Worm (Caenorhabditis elegans) whole organism, mixed stage, embryonic: ENCODE measurements around the gene snf-9.
"Not testable (repeated sequence)": the region's sequence is repeated elsewhere in the genome, so short reads cannot be mapped to it uniquely, and the experiment has no call there.

Source experiments
- M03D4.4 ChIP-seq: sonication (generic microtip); optimal IDR thresholded peaks from 2 replicates; lab custom pipeline; 2017; ENCODE audit warnings: mild to moderate bottlenecking, missing genetic modification characterization, missing compliant biosample characterization
- blmp-1 ChIP-seq: fragments of 150-350 bp; optimal IDR thresholded peaks from 2 replicates; lab custom pipeline; 2014; ENCODE audit warnings: missing biosample characterization, missing genetic modification characterization
- ceh-83 ChIP-seq: fragments of 200-800 bp; sonication (Bioruptor generic); optimal IDR thresholded peaks from 2 replicates; lab custom pipeline; 2018; ENCODE audit warnings: mild to moderate bottlenecking, missing genetic modification characterization, missing compliant biosample characterization
- ces-1 ChIP-seq: fragments of 150-350 bp; optimal IDR thresholded peaks from 2 replicates; lab custom pipeline; 2014; ENCODE audit warnings: missing biosample characterization, missing genetic modification reagents, missing genetic modification characterization
- cnd-1 ChIP-seq: fragments of 200-800 bp; sonication (Bioruptor generic); optimal IDR thresholded peaks from 2 replicates; lab custom pipeline; 2018; ENCODE audit warnings: mild to moderate bottlenecking, missing genetic modification characterization, missing compliant biosample characterization
- drap-1 ChIP-seq: fragments of 200-800 bp; sonication (Bioruptor generic); optimal IDR thresholded peaks from 3 replicates; lab custom pipeline; 2018; ENCODE audit warnings: mild to moderate bottlenecking, missing genetic modification characterization, missing compliant biosample characterization
- elt-1 ChIP-seq: sonication (generic microtip); optimal IDR thresholded peaks from 2 replicates; lab custom pipeline; 2017; ENCODE audit warnings: missing genetic modification characterization, mild to moderate bottlenecking, missing compliant biosample characterization, antibody characterized with exemption, moderate library complexity, borderline replicate concordance; ENCODE audit not compliant: insufficient read depth
- flh-1 ChIP-seq: fragments of 200-800 bp; sonication (Bioruptor generic); optimal IDR thresholded peaks from 2 replicates; lab custom pipeline; 2018; ENCODE audit warnings: mild to moderate bottlenecking, missing genetic modification characterization, moderate library complexity, missing compliant biosample characterization
- ham-2 ChIP-seq: fragments of 200-800 bp; sonication (Bioruptor generic); optimal IDR thresholded peaks from 2 replicates; lab custom pipeline; 2018; ENCODE audit warnings: mild to moderate bottlenecking, missing genetic modification characterization, missing compliant biosample characterization
- hlh-1 ChIP-seq: fragments of 150-350 bp; optimal IDR thresholded peaks from 2 replicates; lab custom pipeline; 2014; ENCODE audit warnings: missing biosample characterization, missing genetic modification reagents, missing genetic modification characterization
- lin-13 ChIP-seq: fragments of 150-350 bp; optimal IDR thresholded peaks from 2 replicates; lab custom pipeline; 2014; ENCODE audit warnings: missing biosample characterization, missing genetic modification characterization
- lin-32 ChIP-seq: fragments of 200-800 bp; sonication (Bioruptor generic); optimal IDR thresholded peaks from 2 replicates; lab custom pipeline; 2018; ENCODE audit warnings: mild to moderate bottlenecking, missing genetic modification characterization, missing compliant biosample characterization
- lsy-2 ChIP-seq: fragments of 150-350 bp; optimal IDR thresholded peaks from 2 replicates; lab custom pipeline; 2014; ENCODE audit warnings: missing biosample characterization, missing genetic modification characterization
- mab-5 ChIP-seq: fragments of 150-350 bp; optimal IDR thresholded peaks from 2 replicates; lab custom pipeline; 2014; ENCODE audit warnings: missing biosample characterization, missing genetic modification characterization
- mep-1 ChIP-seq: fragments of 150-350 bp; optimal IDR thresholded peaks from 2 replicates; lab custom pipeline; 2017; ENCODE audit warnings: missing biosample characterization, missing genetic modification reagents, missing genetic modification characterization, inconsistent platforms
- mls-2 ChIP-seq: sonication (generic microtip); optimal IDR thresholded peaks from 2 replicates; lab custom pipeline; 2016; ENCODE audit warnings: mild to moderate bottlenecking, missing genetic modification characterization, moderate library complexity, missing compliant biosample characterization
- nhr-12 ChIP-seq: fragments of 150-350 bp; optimal IDR thresholded peaks from 2 replicates; lab custom pipeline; 2014; ENCODE audit warnings: missing biosample characterization, missing genetic modification characterization
- nhr-2 ChIP-seq: fragments of 150-350 bp; optimal IDR thresholded peaks from 2 replicates; lab custom pipeline; 2014; ENCODE audit warnings: missing biosample characterization, missing genetic modification characterization
- nhr-237 ChIP-seq: fragments of 150-350 bp; optimal IDR thresholded peaks from 2 replicates; lab custom pipeline; 2014; ENCODE audit warnings: missing biosample characterization, missing genetic modification characterization
- nhr-28 ChIP-seq: fragments of 150-350 bp; optimal IDR thresholded peaks from 2 replicates; lab custom pipeline; 2014; ENCODE audit warnings: missing biosample characterization, missing genetic modification characterization
- nhr-76 ChIP-seq: sonication (generic microtip); optimal IDR thresholded peaks from 2 replicates; lab custom pipeline; 2017; ENCODE audit warnings: missing biosample characterization, missing genetic modification characterization
- sem-2 ChIP-seq: fragments of 200-800 bp; sonication (Bioruptor generic); optimal IDR thresholded peaks from 2 replicates; lab custom pipeline; 2018; ENCODE audit warnings: mild to moderate bottlenecking, missing genetic modification characterization, missing compliant biosample characterization
- snpc-4 ChIP-seq: fragments of 150-350 bp; optimal IDR thresholded peaks from 2 replicates; lab custom pipeline; 2014; ENCODE audit warnings: missing biosample characterization, missing genetic modification characterization
- sptf-1 ChIP-seq: sonication (generic microtip); optimal IDR thresholded peaks from 2 replicates; lab custom pipeline; 2017; ENCODE audit warnings: mild to moderate bottlenecking, missing genetic modification characterization, moderate library complexity, missing compliant biosample characterization
- unc-62 ChIP-seq: fragments of 150-350 bp; optimal IDR thresholded peaks from 2 replicates; lab custom pipeline; 2014; ENCODE audit warnings: missing biosample characterization, missing genetic modification reagents, missing genetic modification characterization
- zip-8 ChIP-seq: fragments of 150-350 bp; optimal IDR thresholded peaks from 2 replicates; lab custom pipeline; 2014; ENCODE audit warnings: missing biosample characterization, missing genetic modification characterization
- ztf-11 ChIP-seq: fragments of 150-350 bp; optimal IDR thresholded peaks from 2 replicates; lab custom pipeline; 2014; ENCODE audit warnings: missing biosample characterization, missing genetic modification characterization

Gene snf-9

DNA sequence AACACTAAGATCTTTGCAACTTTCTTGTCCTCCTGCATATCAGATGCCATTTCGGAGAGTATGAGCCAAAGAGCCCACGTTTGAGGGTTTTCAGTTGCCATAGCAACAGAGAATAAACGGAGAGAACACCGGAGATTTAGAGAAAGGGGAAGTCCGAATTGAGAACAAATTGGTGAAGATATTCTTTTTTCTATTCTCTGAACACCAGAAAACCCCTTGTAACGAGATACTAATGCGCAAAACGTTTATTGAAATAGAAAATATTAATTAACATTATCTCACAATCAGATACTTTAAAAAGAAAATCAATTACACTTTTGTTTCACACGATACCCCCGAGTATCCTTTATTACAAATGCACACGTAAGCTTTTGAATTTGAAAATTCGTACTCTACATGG, 10.0 kb upstream of the snf-9 start, which contains the start of gene ifta-2:
Gene ifta-2, minus strand, starts transcription at position 101 of the 400 bp plus-strand sequence.
- no peak for TF ChIP-seq nhr-28 (tag; lab: Kevin White, UChicago)
- TF ChIP-seq sem-2 (GFP tag; lab: Kevin White, UChicago): no peak
- TF ChIP-seq nhr-76: no peak
- TF ChIP-seq mep-1 (tag; lab: Kevin White, UChicago): no peak
- no peak for TF ChIP-seq lsy-2 (tag; lab: Kevin White, UChicago)
- TF ChIP-seq lin-13 (tag; lab: Kevin White, UChicago): no peak
- TF ChIP-seq nhr-2 (tag; lab: Kevin White, UChicago): no peak
- no peak for TF ChIP-seq hlh-1 (tag; lab: Kevin White, UChicago)
- TF ChIP-seq ceh-83 (GFP tag; lab: Kevin White, UChicago): no peak
- no peak for TF ChIP-seq elt-1 (tag; lab: Kevin White, UChicago)
- no peak for TF ChIP-seq mab-5 (tag; lab: Kevin White, UChicago)

DNA sequence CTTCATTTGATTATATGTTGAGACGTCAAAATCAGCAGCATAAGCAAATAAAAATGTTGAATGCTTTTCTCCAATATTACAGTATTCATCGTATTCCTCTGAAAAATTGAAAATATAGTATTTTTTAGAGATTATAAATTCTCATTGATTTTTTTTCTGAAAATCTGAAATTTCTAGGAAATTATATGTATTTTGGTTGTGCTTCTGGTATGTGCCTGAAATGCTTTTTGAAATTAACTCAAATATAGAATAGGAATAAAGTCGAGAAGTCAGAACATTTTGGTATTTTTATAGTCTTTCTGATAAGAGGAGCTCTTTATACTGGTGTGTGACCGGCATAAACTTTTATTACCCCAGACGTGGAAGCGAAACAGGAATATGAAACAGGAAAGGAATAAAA, 4.7 kb upstream of the snf-9 start, which contains the start of gene T28F3.8:
Gene T28F3.8, minus strand, starts transcription at position 101 of the 400 bp plus-strand sequence.
- TF ChIP-seq zip-8; ceh-83 (GFP tag; lab: Kevin White, UChicago); lin-32: not testable (repeated sequence)

DNA sequence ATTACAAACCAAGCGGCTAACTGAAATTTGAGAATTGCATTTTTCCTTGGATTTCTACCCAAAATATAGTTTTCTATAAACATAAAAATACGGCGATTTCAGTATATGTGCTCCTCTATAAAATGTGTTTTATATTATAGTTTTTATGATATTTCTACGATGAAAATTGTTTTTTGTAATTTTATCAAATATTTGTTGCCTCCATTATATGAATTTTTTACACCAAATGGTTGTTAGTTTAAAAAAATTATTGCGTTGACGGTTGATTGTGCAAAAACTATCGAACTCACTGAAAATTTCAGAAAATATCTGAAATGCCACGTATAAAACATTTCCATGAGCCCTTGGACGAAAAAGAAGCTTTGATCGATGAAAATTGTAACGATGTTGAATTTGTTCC, 3.7 kb upstream of the snf-9 start, which contains the start of gene T28F3.9:
Gene T28F3.9, plus strand, starts transcription at position 301 of the 400 bp plus-strand sequence.
- TF ChIP-seq M03D4.4 (tag; lab: Kevin White, UChicago) (no peak), nhr-2 (tag; lab: Kevin White, UChicago) (no peak), ham-2 (GFP tag; lab: Kevin White, UChicago) (no peak), unc-62 (GFP tag; lab: Kevin White, UChicago) (no peak), mab-5 (tag; lab: Kevin White, UChicago) (no peak), blmp-1 (tag; lab: Kevin White, UChicago) (no peak), sem-2 (GFP tag; lab: Kevin White, UChicago) (no peak), sptf-1 (tag; lab: Kevin White, UChicago) (no peak), nhr-237 (tag; lab: Kevin White, UChicago) (no peak), hlh-1 (tag; lab: Kevin White, UChicago) (no peak), drap-1 (GFP tag; lab: Kevin White, UChicago) (no peak)

DNA sequence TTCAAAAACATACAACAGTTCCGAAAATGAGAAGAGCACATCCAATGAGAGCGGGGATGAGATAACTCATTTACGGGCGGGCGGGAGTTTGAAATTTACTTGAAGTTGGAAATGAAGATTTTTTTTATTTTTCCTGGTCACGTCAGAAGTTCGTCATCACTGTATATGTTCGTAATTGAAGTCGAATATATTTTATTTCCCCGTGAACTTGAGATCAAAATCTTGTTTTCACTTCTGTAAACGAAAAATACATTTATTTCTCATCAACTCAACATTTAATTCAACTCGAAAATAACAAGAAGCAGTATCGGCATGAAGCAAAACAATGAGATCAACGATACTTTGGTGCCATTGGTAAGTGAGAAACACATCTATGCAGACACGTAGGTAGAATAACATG, 4.5 kb downstream of the snf-9 start, which contains the start of gene C49C3.20:
Gene C49C3.20, minus strand, starts transcription at position 101 of the 400 bp plus-strand sequence.
- TF ChIP-seq zip-8 (no peak), ces-1 (GFP tag; lab: Kevin White, UChicago) (no peak), sem-2 (GFP tag; lab: Kevin White, UChicago) (no peak), nhr-76 (no peak), elt-1 (tag; lab: Kevin White, UChicago) (no peak), drap-1 (GFP tag; lab: Kevin White, UChicago) (no peak), M03D4.4 (tag; lab: Kevin White, UChicago) (no peak), ceh-83 (GFP tag; lab: Kevin White, UChicago) (no peak), ham-2 (GFP tag; lab: Kevin White, UChicago) (no peak), snpc-4 (tag; lab: Kevin White, UChicago) (no peak), mls-2 (tag; lab: Kevin White, UChicago) (no peak), ztf-11 (tag; lab: Kevin White, UChicago) (no peak), lin-13 (tag; lab: Kevin White, UChicago) (no peak), nhr-12 (no peak), mab-5 (tag; lab: Kevin White, UChicago) (no peak), mep-1 (tag; lab: Kevin White, UChicago) (no peak), hlh-1 (tag; lab: Kevin White, UChicago) (no peak), nhr-237 (tag; lab: Kevin White, UChicago) (no peak)

DNA sequence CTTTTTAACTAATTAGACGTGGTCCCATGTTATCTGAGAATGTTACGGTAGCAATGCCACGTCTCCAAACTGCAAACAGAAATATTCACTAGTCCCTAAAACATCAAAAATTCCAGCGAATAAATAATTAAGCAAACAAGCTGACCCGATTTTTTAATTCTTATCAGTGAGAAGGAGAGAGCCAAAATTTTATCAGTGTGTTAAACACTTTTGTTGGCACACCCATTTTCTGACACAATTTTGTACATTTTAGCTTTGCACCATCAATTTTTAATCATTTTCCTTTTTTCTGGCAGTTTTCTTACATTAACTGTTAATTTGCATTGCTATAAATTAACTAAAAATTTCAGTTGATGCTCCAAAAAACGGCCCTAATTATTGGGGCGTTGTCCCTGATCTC, 8.5 kb downstream of the snf-9 start, which contains the start of gene C49C3.4:
Gene C49C3.4, plus strand, starts transcription at position 351 of the 400 bp plus-strand sequence.
- no peak for TF ChIP-seq nhr-237 (tag; lab: Kevin White, UChicago)
- no peak for TF ChIP-seq flh-1 (GFP tag; lab: Kevin White, UChicago)
- TF ChIP-seq M03D4.4 (tag; lab: Kevin White, UChicago): no peak
- no peak for TF ChIP-seq ces-1 (GFP tag; lab: Kevin White, UChicago)
- no peak for TF ChIP-seq sem-2 (GFP tag; lab: Kevin White, UChicago)
- TF ChIP-seq cnd-1 (tag; lab: Kevin White, UChicago): no peak
- no peak for TF ChIP-seq ceh-83 (GFP tag; lab: Kevin White, UChicago)
- no peak for TF ChIP-seq blmp-1 (tag; lab: Kevin White, UChicago)
- TF ChIP-seq nhr-2 (tag; lab: Kevin White, UChicago): no peak
- no peak for TF ChIP-seq sptf-1 (tag; lab: Kevin White, UChicago)
